Fruit fly (Drosophila melanogaster): ENCODE measurements around the gene Bcs1.
A peak's percentile ranks its signal among the peaks of the same experiment; 100 is the strongest.

- TF ChIP-seq Abd-B (GFP tag; optimal IDR thresholded peaks at IDR 0.05) (no peak), CG32264 (GFP tag; optimal IDR thresholded peaks at IDR 0.05) (no peak), usp (GFP tag; optimal IDR thresholded peaks at IDR 0.05) (no peak), OdsH (GFP tag; optimal IDR thresholded peaks at IDR 0.05) (no peak), Hnf4 (GFP tag; optimal IDR thresholded peaks at IDR 0.05) (no peak), sage (GFP tag; optimal IDR thresholded peaks at IDR 0.05) (no peak), woc (GFP tag; optimal IDR thresholded peaks at IDR 0.05) (no peak), ey (GFP tag; optimal IDR thresholded peaks at IDR 0.05) (no peak), Vsx2 (GFP tag; optimal IDR thresholded peaks at IDR 0.05; ENCODE audit: partially characterized antibody) (no peak), h (GFP tag; optimal IDR thresholded peaks at IDR 0.05) (no peak), CG9705 (GFP tag; optimal IDR thresholded peaks at IDR 0.05) (no peak), fru (GFP tag; optimal IDR thresholded peaks at IDR 0.05) (no peak), Rel (GFP tag; optimal IDR thresholded peaks at IDR 0.05) (no peak), Rel (tag; optimal IDR thresholded peaks at IDR 0.05) (peak; percentile 7), CrebA (GFP tag; optimal IDR thresholded peaks at IDR 0.05; ENCODE audit: borderline replicate concordance) (no peak)
Observed at dm6 chr2L:10222550-10223231, at the start of gene Bcs1.

Measured in whole organism, wandering third instar larva.